Worm (Caenorhabditis elegans): ENCODE measurements around the gene R05G6.10.
A peak's percentile ranks its signal among the peaks of the same experiment; 100 is the strongest.

R05G6.10 gene

DNA sequence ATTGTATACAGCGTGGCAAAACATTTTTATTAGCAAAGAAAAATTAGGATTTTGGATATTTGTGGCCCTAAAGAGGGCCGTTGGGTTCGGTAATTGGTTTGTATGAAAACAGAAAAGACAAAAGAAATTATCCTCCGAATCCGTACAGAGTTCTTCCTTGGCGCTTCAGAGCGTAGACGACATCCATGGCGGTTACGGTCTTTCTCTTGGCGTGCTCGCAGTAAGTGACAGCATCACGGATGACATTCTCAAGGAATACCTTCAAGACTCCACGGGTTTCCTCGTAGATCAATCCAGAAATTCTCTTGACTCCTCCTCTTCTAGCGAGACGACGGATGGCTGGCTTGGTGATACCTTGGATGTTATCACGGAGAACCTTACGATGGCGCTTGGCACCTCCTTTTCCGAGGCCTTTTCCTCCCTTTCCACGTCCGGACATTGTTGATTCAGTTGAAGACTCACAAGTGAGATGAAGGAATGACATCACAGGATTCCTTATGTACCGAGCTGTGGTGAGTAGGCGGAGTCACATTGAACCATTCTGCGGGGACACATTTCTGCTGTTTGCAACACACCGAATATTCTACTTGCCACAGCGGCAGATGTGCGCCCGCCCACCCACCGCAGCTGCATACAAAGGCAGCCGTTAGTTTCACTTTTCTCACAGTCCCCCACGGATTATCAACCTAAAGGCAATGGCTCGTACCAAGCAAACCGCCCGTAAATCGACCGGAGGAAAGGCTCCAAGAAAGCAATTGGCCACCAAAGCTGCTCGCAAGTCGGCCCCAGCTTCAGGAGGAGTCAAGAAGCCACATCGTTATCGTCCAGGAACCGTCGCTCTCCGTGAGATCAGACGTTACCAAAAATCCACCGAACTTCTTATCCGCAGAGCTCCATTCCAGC is 54.5 kb downstream of the R05G6.10 start, which contains the start of the genes his-60 and his-59 (continued):
- TF ChIP-seq mxl-3 (GFP tag; optimal IDR thresholded peaks at IDR 0.05) = no peak
- no peak for TF ChIP-seq ztf-7 (tag; optimal IDR thresholded peaks at IDR 0.05)
- TF ChIP-seq ceh-82 (tag; optimal IDR thresholded peaks at IDR 0.05) = no peak
- peak; percentile 82 for TF ChIP-seq nhr-48 (tag; optimal IDR thresholded peaks at IDR 0.05)
- TF ChIP-seq unc-130 (GFP tag; optimal IDR thresholded peaks at IDR 0.05) = no peak
- peak; percentile 50 for TF ChIP-seq ama-1 (optimal IDR thresholded peaks at IDR 0.05)
- no peak for TF ChIP-seq dmd-6 (GFP tag; IDR thresholded peaks at IDR 0.05)
- no peak for TF ChIP-seq lin-39 (tag; optimal IDR thresholded peaks at IDR 0.05)

ce11 chrIV:7486201-7486947 is 56.0 kb downstream of the R05G6.10 start, which contains the start of the genes his-61 and his-62:
TSS of gene his-61 (minus strand) at chrIV:7486217.
TSS of gene his-62 (plus strand) at chrIV:7486545.
- TF ChIP-seq ceh-32 (tag; optimal IDR thresholded peaks at IDR 0.05; ENCODE audit: poor library complexity) (no peak), duxl-1 (tag; optimal IDR thresholded peaks at IDR 0.05; ENCODE audit: poor library complexity) (peak; percentile 52), lin-13 (GFP tag; optimal IDR thresholded peaks at IDR 0.05) (peak; percentile 36), daf-12 (tag; optimal IDR thresholded peaks at IDR 0.05) (no peak), nhr-10 (tag; optimal IDR thresholded peaks at IDR 0.05) (peak; percentile 6), ztf-11 (tag; optimal IDR thresholded peaks at IDR 0.05) (no peak), nhr-6 (tag; optimal IDR thresholded peaks at IDR 0.05) (peak; percentile 74), ceh-82 (tag; optimal IDR thresholded peaks at IDR 0.05) (no peak), arid-1 (GFP tag; conservative IDR thresholded peaks at IDR 0.05) (peak; percentile 4; the same call in 1 of the 2 replicates), madf-9 (GFP tag; conservative IDR thresholded peaks at IDR 0.05) (no peak), madf-5 (GFP tag; IDR thresholded peaks at IDR 0.05) (no peak), dpl-1 (GFP tag; optimal IDR thresholded peaks at IDR 0.05) (peak; percentile 42), Y5F2A.4 (GFP tag; optimal IDR thresholded peaks at IDR 0.05) (no peak), egl-43 (GFP tag; IDR thresholded peaks at IDR 0.05) (peak; percentile 61), lin-1 (GFP tag; IDR thresholded peaks at IDR 0.05) (peak; percentile 45; the same call in 1 of the 2 replicates), lir-3 (tag; optimal IDR thresholded peaks at IDR 0.05) (no peak), daf-16 (GFP tag; optimal IDR thresholded peaks at IDR 0.05) (peak in 1 of 2 experiments; percentile 17), daf-16 (tag; optimal IDR thresholded peaks at IDR 0.05) (peak; percentile 87), nhr-76 (tag; optimal IDR thresholded peaks at IDR 0.05) (no peak), tra-1 (GFP tag; IDR thresholded peaks at IDR 0.05) (0 out of 2 replicates have a peak, but pooled peaks have one; percentile 43), T20F7.1 (GFP tag; optimal IDR thresholded peaks at IDR 0.05) (peak; percentile 67), aly-2 (tag; optimal IDR thresholded peaks at IDR 0.05) (no peak), daf-8 (GFP tag; IDR thresholded peaks at IDR 0.05) (no peak), Y105C5A.15 (GFP tag; IDR thresholded peaks at IDR 0.05) (no peak), snpc-1.2 (GFP tag; IDR thresholded peaks at IDR 0.05) (peak; percentile 68), pqm-1 (tag; optimal IDR thresholded peaks at IDR 0.05) (peak; percentile 30), fkh-10 (GFP tag; optimal IDR thresholded peaks at IDR 0.05) (no peak), dve-1 (tag; optimal IDR thresholded peaks at IDR 0.05; ENCODE audit: insufficient read depth) (peak; percentile 98), lim-7 (GFP tag; IDR thresholded peaks at IDR 0.05) (peak; percentile 64), nhr-237 (tag; optimal IDR thresholded peaks at IDR 0.05) (no peak), lin-39 (tag; optimal IDR thresholded peaks at IDR 0.05) (no peak), mdl-1 (tag; optimal IDR thresholded peaks at IDR 0.05) (no peak), unc-130 (GFP tag; optimal IDR thresholded peaks at IDR 0.05) (no peak), spr-1 (tag; optimal IDR thresholded peaks at IDR 0.05) (no peak), F44E2.7 (GFP tag; IDR thresholded peaks at IDR 0.05) (no peak; the same call in 1 of the 2 replicates), ceh-28 (tag; optimal IDR thresholded peaks at IDR 0.05) (no peak), mep-1 (tag; optimal IDR thresholded peaks at IDR 0.05) (peak; percentile 90), spr-3 (GFP tag; optimal IDR thresholded peaks at IDR 0.05) (no peak), attf-4 (tag; optimal IDR thresholded peaks at IDR 0.05) (no peak), Y48G9A.11 (GFP tag; IDR thresholded peaks at IDR 0.05) (no peak), set-16 (GFP tag; IDR thresholded peaks at IDR 0.05) (peak; percentile 27; the same call in 1 of the 2 replicates), egl-27 (tag; optimal IDR thresholded peaks at IDR 0.05) (no peak)
